Worm (Caenorhabditis elegans) whole organism, L2 larva: Measurements from ENCODE around the gene Y73B6BL.29.

Experiments used
- Y55F3AM.14 ChIP-seq: fragments of 200-800 bp; sonication (Bioruptor generic); optimal IDR thresholded peaks from 2 replicates; lab custom pipeline; 2018; ENCODE audit warnings: mild to moderate bottlenecking, missing genetic modification characterization, missing compliant biosample characterization
- egl-27 ChIP-seq: sonication (generic microtip); optimal IDR thresholded peaks from 3 replicates; lab custom pipeline; 2017; ENCODE audit warnings: missing biosample characterization, missing genetic modification reagents, missing genetic modification characterization
- nhr-12 ChIP-seq: fragments of 150-350 bp; optimal IDR thresholded peaks from 2 replicates; lab custom pipeline; 2014; ENCODE audit warnings: missing biosample characterization, missing genetic modification characterization
- nhr-129 ChIP-seq: fragments of 150-350 bp; optimal IDR thresholded peaks from 2 replicates; lab custom pipeline; 2014; ENCODE audit warnings: missing biosample characterization, missing genetic modification characterization
- nhr-77 ChIP-seq: fragments of 150-350 bp; optimal IDR thresholded peaks from 2 replicates; lab custom pipeline; 2014; ENCODE audit warnings: missing biosample characterization, missing genetic modification characterization
- skn-1 ChIP-seq: sonication (generic microtip); optimal IDR thresholded peaks from 2 replicates; lab custom pipeline; 2017; ENCODE audit warnings: missing biosample characterization, missing genetic modification characterization
- unc-62 ChIP-seq: fragments of 150-350 bp; optimal IDR thresholded peaks from 2 replicates; lab custom pipeline; 2014; ENCODE audit warnings: missing biosample characterization, missing genetic modification reagents, missing genetic modification characterization

ce11 chrIV:6279392-6279791 is 42.3 kb upstream of the Y73B6BL.29 start, which contains the start of gene sams-5:
- TF ChIP-seq skn-1 (no peak), unc-62 (no peak), Y55F3AM.14 (GFP tag; lab: Kevin White, UChicago) (no peak), nhr-129 (tag; lab: Kevin White, UChicago) (no peak), nhr-77 (tag; lab: Kevin White, UChicago) (no peak), nhr-12 (tag; lab: Kevin White, UChicago) (no peak), egl-27 (tag; lab: Kevin White, UChicago) (no peak)
